Worm (Caenorhabditis elegans) whole organism, young adult: ENCODE results near the gene snx-1.

Source experiments
- egl-44 ChIP-seq: fragments of 200-800 bp; sonication (Bioruptor generic); IDR thresholded peaks from 2 replicates; pipeline ENCODE4 v1.3.6; 2022; ENCODE audit warnings: missing genetic modification reagents, missing genetic modification characterization, missing compliant biosample characterization
- xnd-1 ChIP-seq: sonication (generic microtip); optimal IDR thresholded peaks from 2 replicates; lab custom pipeline; 2016; ENCODE audit warnings: missing genotype, missing genetic modification reagents, missing genetic modification characterization, missing compliant biosample characterization
- zfh-2 ChIP-seq: fragments of 200-800 bp; sonication (Bioruptor generic); conservative IDR thresholded peaks from 2 replicates; pipeline ENCODE4 v1.3.6; 2022; ENCODE audit warnings: missing genetic modification reagents, missing genetic modification characterization, missing compliant biosample characterization

The snx-1 gene

ce11 chrX:1181271-1181958, 52.6 kb downstream of the snx-1 start:
- TF ChIP-seq xnd-1 (tag; lab: Kevin White, UChicago) (no peak), egl-44 (no peak), zfh-2 (GFP tag; lab: Robert Waterston, UW) (peak; percentile 55; the same call in 1 of the 2 replicates)
- TF ChIP-seq, all 124 proteins: peak for 1
